Fruit fly (Drosophila melanogaster): Measurements from ENCODE around the gene CG3987.

The CG3987 gene

DNA sequence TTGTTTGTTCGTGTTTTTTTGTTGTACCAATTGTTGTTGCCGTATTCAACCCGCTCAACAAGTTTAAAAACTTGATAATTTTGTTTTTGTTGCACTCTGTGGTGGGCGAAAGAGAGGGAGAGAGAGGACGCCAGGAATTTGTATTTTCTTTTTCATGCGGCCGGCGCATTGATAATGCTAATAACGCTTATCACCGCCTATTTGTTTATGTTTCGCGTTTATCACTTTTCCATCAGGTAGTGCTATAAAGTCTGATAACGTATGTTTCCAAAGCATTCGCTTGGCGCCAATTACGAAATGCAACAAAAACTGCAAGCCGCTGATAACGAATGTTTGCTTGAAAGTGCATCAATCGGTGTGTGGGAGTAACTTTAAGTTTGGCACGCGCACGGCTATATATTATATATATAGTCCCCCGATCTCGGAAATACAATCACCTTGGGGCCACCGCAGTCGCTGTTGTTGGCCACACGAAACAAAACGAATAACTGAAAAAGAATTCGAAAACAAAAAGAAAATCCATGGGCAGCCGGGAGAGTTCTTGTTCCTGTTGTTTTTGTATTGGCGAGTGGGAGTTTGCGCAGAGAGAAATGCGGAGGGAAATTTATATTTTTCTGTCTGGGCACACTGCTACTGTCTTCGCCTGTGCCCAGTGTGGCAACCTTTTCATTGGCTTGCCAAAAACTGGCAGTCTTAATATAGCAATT is 7.4 kb downstream of the CG3987 start, which contains the start of gene Glys:
Glys (minus strand) TSS at position 494 of the 707 bp plus-strand sequence.
- no peak for TF ChIP-seq fd96Cb (tag; optimal IDR thresholded peaks at IDR 0.05)
- no peak for TF ChIP-seq CG17912 (GFP tag; optimal IDR thresholded peaks at IDR 0.05)
- peak; percentile 43; the same call in 1 of the 2 replicates for TF ChIP-seq nerfin-2 (GFP tag; IDR thresholded peaks at IDR 0.05; ENCODE audit: partially characterized antibody)
- TF ChIP-seq CG12299 (tag; optimal IDR thresholded peaks at IDR 0.05) = peak; percentile 34
- peak; percentile 54 for TF ChIP-seq CG15479 (GFP tag; optimal IDR thresholded peaks at IDR 0.05)
- TF ChIP-seq Poxn (GFP tag; IDR thresholded peaks at IDR 0.05) = no peak
- TF ChIP-seq seq (GFP tag; IDR thresholded peaks at IDR 0.05) = no peak
- TF ChIP-seq CG9215 (GFP tag; IDR thresholded peaks at IDR 0.05) = no peak
- no peak for TF ChIP-seq kay (GFP tag; optimal IDR thresholded peaks at IDR 0.05)
- no peak for TF ChIP-seq CG30431 (GFP tag; optimal IDR thresholded peaks at IDR 0.05)
- peak; percentile 34 for TF ChIP-seq Meics (GFP tag; optimal IDR thresholded peaks at IDR 0.05)
- TF ChIP-seq Neu2 (GFP tag; optimal IDR thresholded peaks at IDR 0.05; ENCODE audit: borderline replicate concordance) = no peak
- TF ChIP-seq HmgD (GFP tag; optimal IDR thresholded peaks at IDR 0.05) = peak; percentile 59
- TF ChIP-seq CG1529 (GFP tag; optimal IDR thresholded peaks at IDR 0.05) = no peak
- no peak for TF ChIP-seq CG10366 (GFP tag; IDR thresholded peaks at IDR 0.05)
- peak; percentile 92 for TF ChIP-seq grn (GFP tag; optimal IDR thresholded peaks at IDR 0.05)
- no peak for TF ChIP-seq mld (GFP tag; IDR thresholded peaks at IDR 0.05; ENCODE audit: partially characterized antibody)
- no peak for TF ChIP-seq ssp (GFP tag; IDR thresholded peaks at IDR 0.05)
- 0 out of 2 replicates have a peak, but pooled peaks have one; percentile 27 for TF ChIP-seq sob (GFP tag; IDR thresholded peaks at IDR 0.05)
- TF ChIP-seq CG8359 (GFP tag; optimal IDR thresholded peaks at IDR 0.05; ENCODE audit: borderline replicate concordance) = no peak
- TF ChIP-seq ind (GFP tag; optimal IDR thresholded peaks at IDR 0.05) = no peak
- TF ChIP-seq CG8089 (GFP tag; optimal IDR thresholded peaks at IDR 0.05) = no peak
- no peak for TF ChIP-seq twi (tag; optimal IDR thresholded peaks at IDR 0.05)
- no peak for TF ChIP-seq zfh1 (GFP tag; IDR thresholded peaks at IDR 0.05)
- no peak for TF ChIP-seq HLH3B (GFP tag; IDR thresholded peaks at IDR 0.05)
- no peak for TF ChIP-seq CG18619 (GFP tag; optimal IDR thresholded peaks at IDR 0.05)
- peak; percentile 19 for TF ChIP-seq Kr (GFP tag; optimal IDR thresholded peaks at IDR 0.05)
- no peak for TF ChIP-seq CG5245 (GFP tag; optimal IDR thresholded peaks at IDR 0.05)
- 0 out of 2 replicates have a peak, but pooled peaks have one; percentile 22 for TF ChIP-seq bbx (GFP tag; IDR thresholded peaks at IDR 0.05; ENCODE audit: partially characterized antibody)
- TF ChIP-seq Antp (GFP tag; optimal IDR thresholded peaks at IDR 0.05) = no peak
- no peak for TF ChIP-seq btn (GFP tag; optimal IDR thresholded peaks at IDR 0.05)
- peak; percentile 9 for TF ChIP-seq Max (GFP tag; optimal IDR thresholded peaks at IDR 0.05)
- TF ChIP-seq Oli (tag; optimal IDR thresholded peaks at IDR 0.05) = no peak
- no peak for TF ChIP-seq tup (GFP tag; optimal IDR thresholded peaks at IDR 0.05)
- TF ChIP-seq CG2199 (GFP tag; IDR thresholded peaks at IDR 0.05) = no peak
- no peak for TF ChIP-seq Nf-YA (GFP tag; IDR thresholded peaks at IDR 0.05)
- TF ChIP-seq Asciz (GFP tag; optimal IDR thresholded peaks at IDR 0.05) = no peak
- TF ChIP-seq hkb (optimal IDR thresholded peaks at IDR 0.05) = no peak
- peak; percentile 11; the same call in 1 of the 2 replicates for TF ChIP-seq hkb (GFP tag; IDR thresholded peaks at IDR 0.05)
- TF ChIP-seq Lpt (GFP tag; optimal IDR thresholded peaks at IDR 0.05) = no peak
- TF ChIP-seq vfl (GFP tag; optimal IDR thresholded peaks at IDR 0.05) = no peak
- TF ChIP-seq CG31224 (GFP tag; IDR thresholded peaks at IDR 0.05) = no peak
- TF ChIP-seq CG14860 (GFP tag; IDR thresholded peaks at IDR 0.05; ENCODE audit: partially characterized antibody) = 0 out of 3 replicates have a peak, but pooled peaks have one; percentile 40
- no peak for TF ChIP-seq CrebB (tag; optimal IDR thresholded peaks at IDR 0.05)
- TF ChIP-seq crol (GFP tag; IDR thresholded peaks at IDR 0.05) = no peak
- TF ChIP-seq fu2 (GFP tag; optimal IDR thresholded peaks at IDR 0.05) = no peak
- TF ChIP-seq CG1647 (GFP tag; optimal IDR thresholded peaks at IDR 0.05) = no peak
- TF ChIP-seq tio (GFP tag; optimal IDR thresholded peaks at IDR 0.05) = no peak
- peak; percentile 48 for TF ChIP-seq HmgZ (tag; optimal IDR thresholded peaks at IDR 0.05)
- peak; percentile 67 for TF ChIP-seq exex (tag; optimal IDR thresholded peaks at IDR 0.05)
- no peak for TF ChIP-seq CG9876 (GFP tag; optimal IDR thresholded peaks at IDR 0.05)

All from whole organism, embryonic.